Fruit fly (Drosophila melanogaster) whole organism, embryonic: Measurements from ENCODE around the gene CG13893.

Experiments used
- Antp ChIP-seq: fragments of 200-800 bp; sonication (Bioruptor generic); optimal IDR thresholded peaks from 3 replicates; lab custom pipeline; 2016; ENCODE audit warnings: missing biosample characterization, missing genetic modification characterization
- C15 ChIP-seq: fragments of 200-800 bp; sonication (Bioruptor generic); IDR thresholded peaks from 3 replicates; pipeline ENCODE4 v1.3.6; 2022; ENCODE audit warnings: missing biosample characterization, missing genetic modification characterization
- CG10267 ChIP-seq: fragments of 200-800 bp; sonication (Bioruptor generic); optimal IDR thresholded peaks from 2 replicates; lab custom pipeline; 2018; ENCODE audit warnings: missing biosample characterization, mild to moderate bottlenecking, missing genetic modification characterization, moderate library complexity
- CG10462 ChIP-seq: fragments of 200-800 bp; sonication (Bioruptor generic); optimal IDR thresholded peaks from 2 replicates; lab custom pipeline; 2016; ENCODE audit warnings: missing biosample characterization, missing genetic modification characterization
- CG10565 ChIP-seq: fragments of 200-800 bp; sonication (Bioruptor generic); optimal IDR thresholded peaks from 3 replicates; lab custom pipeline; 2016; ENCODE audit warnings: missing biosample characterization, mild to moderate bottlenecking, missing genetic modification characterization
- CG10654 ChIP-seq: fragments of 200-800 bp; sonication (Bioruptor generic); optimal IDR thresholded peaks from 2 replicates; lab custom pipeline; 2016; ENCODE audit warnings: missing biosample characterization, missing genetic modification characterization
- CG12219 ChIP-seq: fragments of 200-800 bp; sonication (Bioruptor generic); optimal IDR thresholded peaks from 3 replicates; lab custom pipeline; 2018; ENCODE audit warnings: missing biosample characterization, mild to moderate bottlenecking, missing genetic modification characterization
- CG12659 ChIP-seq: fragments of 200-800 bp; sonication (Bioruptor generic); optimal IDR thresholded peaks from 3 replicates; lab custom pipeline; 2017; ENCODE audit warnings: mild to moderate bottlenecking, missing biosample characterization, missing genetic modification reagents, missing genetic modification characterization
- CG13287 ChIP-seq: fragments of 200-800 bp; sonication (Bioruptor generic); IDR thresholded peaks from 2 replicates; pipeline ENCODE4 v1.3.6; 2022; ENCODE audit warnings: missing biosample characterization, missing genetic modification characterization; ENCODE audit not compliant: partially characterized antibody
- CG13894 ChIP-seq: fragments of 200-800 bp; sonication (Bioruptor generic); optimal IDR thresholded peaks from 3 replicates; lab custom pipeline; 2018; ENCODE audit warnings: missing biosample characterization, mild to moderate bottlenecking, missing genetic modification characterization, moderate library complexity
- CG15601 ChIP-seq: fragments of 200-800 bp; sonication (Bioruptor generic); optimal IDR thresholded peaks from 3 replicates; lab custom pipeline; 2019; ENCODE audit warnings: missing biosample characterization, mild to moderate bottlenecking, missing genetic modification characterization, moderate library complexity
- CG1647 ChIP-seq: fragments of 200-800 bp; sonication (Bioruptor generic); optimal IDR thresholded peaks from 3 replicates; lab custom pipeline; 2016; ENCODE audit warnings: missing biosample characterization, missing genetic modification characterization
- CG18262 ChIP-seq: fragments of 200-800 bp; optimal IDR thresholded peaks from 3 replicates; lab custom pipeline; 2019; ENCODE audit warnings: missing biosample characterization, mild to moderate bottlenecking, missing genetic modification characterization, moderate library complexity
- CG30431 ChIP-seq: fragments of 200-800 bp; sonication (Bioruptor generic); optimal IDR thresholded peaks from 2 replicates; lab custom pipeline; 2017; ENCODE audit warnings: missing biosample characterization, missing genetic modification characterization
- CG3838 ChIP-seq: fragments of 200-800 bp; sonication (Bioruptor generic); optimal IDR thresholded peaks from 3 replicates; lab custom pipeline; 2016; ENCODE audit warnings: missing biosample characterization, missing genetic modification characterization
- CG4617 ChIP-seq: fragments of 200-800 bp; sonication (Bioruptor generic); optimal IDR thresholded peaks from 3 replicates; lab custom pipeline; 2016; ENCODE audit warnings: missing biosample characterization, missing genetic modification characterization, borderline replicate concordance
- CG4820 ChIP-seq: fragments of 200-800 bp; sonication (Bioruptor generic); optimal IDR thresholded peaks from 3 replicates; lab custom pipeline; 2016; ENCODE audit warnings: missing biosample characterization, missing genetic modification characterization
- CG5953 ChIP-seq: fragments of 200-800 bp; sonication (Bioruptor generic); IDR thresholded peaks from 2 replicates; pipeline ENCODE4 v1.3.6; 2022; ENCODE audit warnings: missing biosample characterization, missing genetic modification characterization
- CG6689 ChIP-seq: fragments of 200-800 bp; sonication (Bioruptor generic); IDR thresholded peaks from 2 replicates; pipeline ENCODE4 v1.3.6; 2022; ENCODE audit warnings: missing biosample characterization, missing genetic modification characterization
- CG6813 ChIP-seq: fragments of 200-800 bp; sonication (Bioruptor generic); optimal IDR thresholded peaks from 2 replicates; lab custom pipeline; 2017; ENCODE audit warnings: missing biosample characterization, missing genetic modification characterization, mild to moderate bottlenecking, moderate library complexity, missing genetic modification reagents
- CG7372 ChIP-seq: fragments of 200-800 bp; sonication (Bioruptor generic); IDR thresholded peaks from 2 replicates; pipeline ENCODE4 v1.3.6; 2022; ENCODE audit warnings: missing biosample characterization, missing genetic modification characterization
- CG9609 ChIP-seq: fragments of 200-800 bp; sonication (Bioruptor generic); optimal IDR thresholded peaks from 3 replicates; lab custom pipeline; 2016; ENCODE audit warnings: missing biosample characterization, missing genetic modification characterization
- Dll ChIP-seq: fragments of 200-800 bp; sonication (Bioruptor generic); IDR thresholded peaks from 4 replicates; pipeline ENCODE4 v1.3.6; 2022; ENCODE audit warnings: missing biosample characterization, missing genetic modification characterization; ENCODE audit not compliant: partially characterized antibody
- Doc3 ChIP-seq: fragments of 200-800 bp; sonication (Bioruptor generic); IDR thresholded peaks from 3 replicates; pipeline ENCODE4 v1.3.6; 2022; ENCODE audit warnings: missing biosample characterization, missing genetic modification characterization; ENCODE audit not compliant: partially characterized antibody
- Gsc ChIP-seq: fragments of 200-800 bp; sonication (Bioruptor generic); IDR thresholded peaks from 2 replicates; pipeline ENCODE4 v1.3.6; 2022; ENCODE audit warnings: missing biosample characterization, missing genetic modification characterization
- HLH3B ChIP-seq: fragments of 200-800 bp; sonication (Bioruptor generic); IDR thresholded peaks from 2 replicates; pipeline ENCODE4 v1.3.6; 2022; ENCODE audit warnings: missing biosample characterization, missing genetic modification characterization
- Hr39 ChIP-seq: fragments of >200 bp; optimal IDR thresholded peaks from 2 replicates; lab custom pipeline; 2017
- Jarid2 ChIP-seq: fragments of 200-800 bp; sonication (Bioruptor generic); optimal IDR thresholded peaks from 3 replicates; lab custom pipeline; 2017; ENCODE audit warnings: mild to moderate bottlenecking, missing biosample characterization, missing genetic modification reagents, missing genetic modification characterization
- Mad ChIP-seq: fragments of 200-800 bp; sonication (Bioruptor generic); optimal IDR thresholded peaks from 2 replicates; lab custom pipeline; 2016; ENCODE audit warnings: missing biosample characterization, missing genetic modification characterization
- Nf-YA ChIP-seq: fragments of 200-800 bp; sonication (Bioruptor generic); IDR thresholded peaks from 2 replicates; pipeline ENCODE4 v1.3.6; 2022; ENCODE audit warnings: missing biosample characterization, missing genetic modification characterization
- Side ChIP-seq: fragments of 200-800 bp; sonication (Bioruptor generic); optimal IDR thresholded peaks from 2 replicates; lab custom pipeline; 2016; ENCODE audit warnings: missing biosample characterization, missing genetic modification characterization
- Six4 ChIP-seq: fragments of 200-800 bp; sonication (Bioruptor generic); optimal IDR thresholded peaks from 2 replicates; lab custom pipeline; 2016; ENCODE audit warnings: missing biosample characterization, missing genetic modification characterization
- bowl ChIP-seq: fragments of 200-800 bp; sonication (Bioruptor generic); IDR thresholded peaks from 2 replicates; pipeline ENCODE4 v1.3.6; 2022; ENCODE audit warnings: missing biosample characterization, missing genetic modification characterization
- chinmo ChIP-seq: fragments of 200-800 bp; sonication (Bioruptor generic); IDR thresholded peaks from 4 replicates; pipeline ENCODE4 v1.3.6; 2022; ENCODE audit warnings: missing biosample characterization, missing genetic modification characterization; ENCODE audit not compliant: partially characterized antibody
- ci ChIP-seq: fragments of 200-800 bp; sonication (Bioruptor generic); IDR thresholded peaks from 3 replicates; pipeline ENCODE4 v1.3.6; 2022; ENCODE audit warnings: missing biosample characterization, missing genetic modification characterization
- croc ChIP-seq: fragments of 200-800 bp; sonication (Bioruptor generic); conservative IDR thresholded peaks from 3 replicates; pipeline ENCODE4 v1.3.6; 2022; ENCODE audit warnings: missing biosample characterization, missing genetic modification characterization
- danr ChIP-seq: fragments of 200-800 bp; sonication (Bioruptor generic); IDR thresholded peaks from 2 replicates; pipeline ENCODE4 v1.3.6; 2022; ENCODE audit warnings: missing biosample characterization, missing genetic modification characterization
- dpn ChIP-seq, 2 experiments: fragments of 200-800 bp; sonication (Bioruptor generic); optimal IDR thresholded peaks; 3 replicates each; lab custom pipeline; 2016; ENCODE audit warnings: missing biosample characterization in 2 of 2, missing genetic modification characterization in 2 of 2
- en ChIP-seq: fragments of 200-800 bp; sonication (Bioruptor generic); optimal IDR thresholded peaks from 2 replicates; lab custom pipeline; 2016; ENCODE audit warnings: missing biosample characterization, missing genetic modification characterization
- fd3F ChIP-seq: fragments of 200-800 bp; sonication (Bioruptor generic); optimal IDR thresholded peaks from 2 replicates; lab custom pipeline; 2018; ENCODE audit warnings: missing biosample characterization, mild to moderate bottlenecking, missing genetic modification characterization, moderate library complexity
- gem ChIP-seq: fragments of 200-800 bp; sonication (Bioruptor generic); optimal IDR thresholded peaks from 2 replicates; lab custom pipeline; 2019; ENCODE audit warnings: missing biosample characterization, mild to moderate bottlenecking, missing genetic modification characterization, moderate library complexity
- gro ChIP-seq: fragments of 200-800 bp; sonication (Bioruptor generic); optimal IDR thresholded peaks from 2 replicates; lab custom pipeline; 2016; ENCODE audit warnings: missing biosample characterization, missing genetic modification characterization
- lilli ChIP-seq: fragments of 200-800 bp; sonication (Bioruptor generic); optimal IDR thresholded peaks from 3 replicates; lab custom pipeline; 2016; ENCODE audit warnings: missing biosample characterization, missing genetic modification characterization
- lov ChIP-seq, 2 experiments: fragments of 200-800 bp in 1 of 2; fragments of >200 bp in 1 of 2; sonication (Bioruptor generic) in 1 of 2; IDR thresholded peaks in 1 of 2; optimal IDR thresholded peaks in 1 of 2; 2 replicates in 1 of 2; 3 replicates in 1 of 2; pipeline versions ENCODE4 v1.3.6 to Lab custom; 2017 to 2022; ENCODE audit warnings: missing biosample characterization in 1 of 2, missing genetic modification characterization in 1 of 2
- mam ChIP-seq: fragments of 200-800 bp; sonication (Bioruptor generic); optimal IDR thresholded peaks from 3 replicates; lab custom pipeline; 2016; ENCODE audit warnings: missing biosample characterization, missing genetic modification characterization
- sens-2 ChIP-seq: fragments of 200-800 bp; sonication (Bioruptor generic); IDR thresholded peaks from 2 replicates; pipeline ENCODE4 v1.3.6; 2022; ENCODE audit warnings: missing biosample characterization, missing genetic modification characterization
- seq ChIP-seq: fragments of 200-800 bp; sonication (Bioruptor generic); IDR thresholded peaks from 2 replicates; pipeline ENCODE4 v1.3.6; 2022; ENCODE audit warnings: missing biosample characterization, missing genetic modification characterization
- slp2 ChIP-seq: fragments of 200-800 bp; sonication (Bioruptor generic); optimal IDR thresholded peaks from 2 replicates; lab custom pipeline; 2016; ENCODE audit warnings: missing biosample characterization, missing genetic modification characterization
- tx ChIP-seq: fragments of 200-800 bp; sonication (Bioruptor generic); optimal IDR thresholded peaks from 2 replicates; lab custom pipeline; 2016; ENCODE audit warnings: missing biosample characterization, missing genetic modification characterization
- vvl ChIP-seq: fragments of 200-800 bp; sonication (Bioruptor generic); IDR thresholded peaks from 2 replicates; pipeline ENCODE4 v1.3.6; 2022; ENCODE audit warnings: missing biosample characterization, missing genetic modification characterization

Gene CG13893

dm6 chr3L:563002-563627, 40.7 kb downstream of the CG13893 start (continued):
- peak; percentile 58 for TF ChIP-seq CG18262 (tag; lab: Kevin White, UChicago)
- TF ChIP-seq CG5953 (GFP tag; lab: Robert Waterston, UW), result peak; percentile 66; the same call in 1 of the 2 replicates
- TF ChIP-seq tx, result peak; percentile 9
- TF ChIP-seq CG7372 (GFP tag; lab: Robert Waterston, UW), result no peak
- no peak for TF ChIP-seq Dll
- no peak for TF ChIP-seq CG13287 (GFP tag; lab: Robert Waterston, UW)
- TF ChIP-seq CG9609 (GFP tag; lab: Kevin White, UChicago), result peak; percentile 24
- TF ChIP-seq C15, result no peak
- no peak for TF ChIP-seq CG3838 (GFP tag; lab: Kevin White, UChicago)
- 0 out of 2 replicates have a peak, but pooled peaks have one; percentile 34 for TF ChIP-seq bowl
- TF ChIP-seq Nf-YA (GFP tag; lab: Robert Waterston, UW), result 0 out of 2 replicates have a peak, but pooled peaks have one; percentile 45
- TF ChIP-seq CG12659 (GFP tag; lab: Kevin White, UChicago), result peak; percentile 36
- peak; percentile 64 for TF ChIP-seq Side
- no peak for TF ChIP-seq Doc3 (GFP tag; lab: Robert Waterston, UW)
- no peak for TF ChIP-seq lov (optimal IDR thresholded peaks at IDR 0.05; lab: Kevin White, UChicago)
- TF ChIP-seq lov (GFP tag; IDR thresholded peaks at IDR 0.05; lab: Robert Waterston, UW), result no peak
- TF ChIP-seq HLH3B, result peak; percentile 37; the same call in 1 of the 2 replicates
- TF ChIP-seq Antp (GFP tag; lab: Kevin White, UChicago), result peak; percentile 57
- TF ChIP-seq lilli (GFP tag; lab: Kevin White, UChicago), result peak; percentile 31
- TF ChIP-seq CG6689 (GFP tag; lab: Robert Waterston, UW), result peak; percentile 63
- TF ChIP-seq vvl (GFP tag; lab: Robert Waterston, UW), result peak; percentile 93
- TF ChIP-seq en (GFP tag; lab: Kevin White, UChicago), result peak; percentile 36
- TF ChIP-seq CG10654 (GFP tag; lab: Kevin White, UChicago), result peak; percentile 28
- TF ChIP-seq CG10462 (GFP tag; lab: Kevin White, UChicago), result no peak
- 0 out of 2 replicates have a peak, but pooled peaks have one; percentile 13 for TF ChIP-seq Gsc
- TF ChIP-seq slp2 (GFP tag; lab: Kevin White, UChicago), result peak; percentile 60
- TF ChIP-seq CG1647 (GFP tag; lab: Kevin White, UChicago), result peak; percentile 48
- peak; percentile 21 for TF ChIP-seq CG30431
- peak; percentile 64 for TF ChIP-seq CG12219
- peak; percentile 46 to 66 for TF ChIP-seq dpn (GFP tag; optimal IDR thresholded peaks at IDR 0.05; lab: Kevin White, UChicago)
- peak; percentile 62; the same call in 1 of the 2 replicates for TF ChIP-seq sens-2 (GFP tag; lab: Robert Waterston, UW)
- TF ChIP-seq CG4617 (GFP tag; lab: Kevin White, UChicago), result no peak
- peak; percentile 29 for TF ChIP-seq CG6813 (GFP tag; lab: Kevin White, UChicago)
- TF ChIP-seq gro (GFP tag; lab: Kevin White, UChicago), result peak; percentile 19
- TF ChIP-seq Mad, result peak; percentile 41
- TF ChIP-seq chinmo, result no peak
- TF ChIP-seq seq (GFP tag; lab: Robert Waterston, UW), result peak; percentile 63; the same call in 1 of the 2 replicates
- TF ChIP-seq CG10565 (GFP tag; lab: Kevin White, UChicago), result no peak
- peak; percentile 90 for TF ChIP-seq ci (GFP tag; lab: Robert Waterston, UW)
- TF ChIP-seq danr (GFP tag; lab: Robert Waterston, UW), result no peak
- peak; percentile 31 for TF ChIP-seq Six4 (GFP tag; lab: Kevin White, UChicago)
- TF ChIP-seq croc (GFP tag; lab: Robert Waterston, UW), result peak; percentile 27; the same call in 1 of the 3 replicates
- TF ChIP-seq gem (tag; lab: Kevin White, UChicago), result peak; percentile 77
- peak; percentile 31 for TF ChIP-seq CG4820 (GFP tag; lab: Kevin White, UChicago)
- no peak for TF ChIP-seq CG13894 (tag; lab: Kevin White, UChicago)
- no peak for TF ChIP-seq fd3F (GFP tag; lab: Kevin White, UChicago)
- peak; percentile 39 for TF ChIP-seq Jarid2 (GFP tag; lab: Kevin White, UChicago)
- TF ChIP-seq CG15601 (tag; lab: Kevin White, UChicago), result peak; percentile 38
- peak; percentile 62 for TF ChIP-seq CG10267 (tag; lab: Kevin White, UChicago)
- TF ChIP-seq mam (GFP tag; lab: Kevin White, UChicago), result peak; percentile 24
- TF ChIP-seq Hr39, result no peak
